Fruit fly (Drosophila melanogaster) whole organism, prepupa: ENCODE measurements around the gene Nup58.

Source experiments
- Blimp-1 ChIP-seq: fragments of 200-800 bp; sonication (Bioruptor generic); optimal IDR thresholded peaks from 3 replicates; lab custom pipeline; 2017; ENCODE audit warnings: missing biosample characterization, missing genetic modification characterization, mild to moderate bottlenecking, moderate library complexity, missing genetic modification reagents
- CG10631 ChIP-seq: fragments of 200-800 bp; sonication (Bioruptor generic); optimal IDR thresholded peaks from 2 replicates; lab custom pipeline; 2016; ENCODE audit warnings: missing biosample characterization, missing genetic modification characterization
- CG10669 ChIP-seq: fragments of 200-800 bp; sonication (Bioruptor generic); optimal IDR thresholded peaks from 3 replicates; lab custom pipeline; 2018; ENCODE audit warnings: missing biosample characterization, mild to moderate bottlenecking, missing genetic modification characterization, moderate library complexity
- CG11294 ChIP-seq: fragments of 200-800 bp; sonication (Bioruptor generic); IDR thresholded peaks from 2 replicates; pipeline ENCODE4 v1.3.6; 2022; ENCODE audit warnings: missing biosample characterization, missing genetic modification characterization
- CG11762 ChIP-seq: fragments of 200-800 bp; sonication (Bioruptor generic); optimal IDR thresholded peaks from 3 replicates; lab custom pipeline; 2016; ENCODE audit warnings: missing biosample characterization, missing genetic modification characterization; ENCODE audit not compliant: insufficient read depth
- CG11902 ChIP-seq: fragments of 200-800 bp; sonication (Bioruptor generic); optimal IDR thresholded peaks from 3 replicates; lab custom pipeline; 2016; ENCODE audit warnings: missing biosample characterization, missing genetic modification characterization
- CG15336 ChIP-seq: fragments of 200-800 bp; sonication (Bioruptor generic); IDR thresholded peaks from 2 replicates; pipeline ENCODE4 v1.3.6; 2022; ENCODE audit warnings: missing biosample characterization, missing genetic modification characterization
- CG1621 ChIP-seq: fragments of 200-800 bp; sonication (Bioruptor generic); optimal IDR thresholded peaks from 3 replicates; lab custom pipeline; 2018; ENCODE audit warnings: missing biosample characterization, mild to moderate bottlenecking, missing genetic modification characterization
- CG16779 ChIP-seq: fragments of 200-800 bp; sonication (Bioruptor generic); optimal IDR thresholded peaks from 3 replicates; lab custom pipeline; 2017; ENCODE audit warnings: missing biosample characterization, mild to moderate bottlenecking, missing genetic modification characterization
- CG3032 ChIP-seq: fragments of 200-800 bp; optimal IDR thresholded peaks from 2 replicates; lab custom pipeline; 2019; ENCODE audit warnings: missing biosample characterization, mild to moderate bottlenecking, missing genetic modification characterization, moderate library complexity
- CG31627 ChIP-seq: fragments of 200-800 bp; sonication (Bioruptor generic); optimal IDR thresholded peaks from 3 replicates; lab custom pipeline; 2016; ENCODE audit warnings: missing biosample characterization, missing genetic modification characterization
- CG34406 ChIP-seq: fragments of 200-800 bp; sonication (Bioruptor generic); optimal IDR thresholded peaks from 3 replicates; lab custom pipeline; 2016; ENCODE audit warnings: missing biosample characterization, missing genetic modification characterization
- CG3919 ChIP-seq: fragments of 200-800 bp; sonication (Bioruptor generic); optimal IDR thresholded peaks from 3 replicates; lab custom pipeline; 2016; ENCODE audit warnings: missing biosample characterization, missing genetic modification characterization
- CG4318 ChIP-seq: fragments of 200-800 bp; sonication (Bioruptor generic); optimal IDR thresholded peaks from 3 replicates; lab custom pipeline; 2017; ENCODE audit warnings: missing biosample characterization, mild to moderate bottlenecking, missing genetic modification characterization
- CG6792 ChIP-seq: fragments of 200-800 bp; sonication (Bioruptor generic); optimal IDR thresholded peaks from 3 replicates; lab custom pipeline; 2016; ENCODE audit warnings: missing biosample characterization, missing genetic modification characterization
- CG6808 ChIP-seq: fragments of 200-800 bp; sonication (Bioruptor generic); optimal IDR thresholded peaks from 3 replicates; lab custom pipeline; 2017; ENCODE audit warnings: missing biosample characterization, missing genetic modification characterization, mild to moderate bottlenecking, moderate library complexity, missing genetic modification reagents
- CG6854 ChIP-seq: fragments of 200-800 bp; sonication (Bioruptor generic); optimal IDR thresholded peaks from 2 replicates; lab custom pipeline; 2017; ENCODE audit warnings: missing biosample characterization, mild to moderate bottlenecking, missing genetic modification characterization
- CG7368 ChIP-seq: fragments of 200-800 bp; sonication (Bioruptor generic); optimal IDR thresholded peaks from 3 replicates; lab custom pipeline; 2016; ENCODE audit warnings: missing biosample characterization, missing genetic modification characterization
- CG8119 ChIP-seq: fragments of 200-800 bp; sonication (Bioruptor generic); IDR thresholded peaks from 3 replicates; pipeline ENCODE4 v1.3.6; 2022; ENCODE audit warnings: missing biosample characterization, missing genetic modification characterization
- CG8319 ChIP-seq: fragments of 200-800 bp; sonication (Bioruptor generic); optimal IDR thresholded peaks from 3 replicates; lab custom pipeline; 2016; ENCODE audit warnings: missing biosample characterization, missing genetic modification characterization
- CG8632 ChIP-seq: fragments of 200-800 bp; sonication (Bioruptor generic); optimal IDR thresholded peaks from 3 replicates; lab custom pipeline; 2016; ENCODE audit warnings: missing biosample characterization, missing genetic modification characterization
- CG9139 ChIP-seq: fragments of 200-800 bp; sonication (Bioruptor generic); optimal IDR thresholded peaks from 3 replicates; lab custom pipeline; 2017; ENCODE audit warnings: missing biosample characterization, mild to moderate bottlenecking, missing genetic modification characterization
- Eip75B ChIP-seq: fragments of 200-800 bp; sonication (Bioruptor generic); optimal IDR thresholded peaks from 3 replicates; lab custom pipeline; 2016; ENCODE audit warnings: missing biosample characterization, missing genetic modification characterization
- Eip78C ChIP-seq: fragments of 200-800 bp; sonication (Bioruptor generic); peaks from one replicate; lab custom pipeline; 2016; ENCODE audit warnings: missing biosample characterization, missing genetic modification characterization
- Eip93F ChIP-seq: fragments of 200-800 bp; sonication (Bioruptor generic); optimal IDR thresholded peaks from 2 replicates; lab custom pipeline; 2016; ENCODE audit warnings: missing biosample characterization, mild to moderate bottlenecking, missing genetic modification characterization
- Ets96B ChIP-seq: fragments of 200-800 bp; optimal IDR thresholded peaks from 2 replicates; lab custom pipeline; 2019; ENCODE audit warnings: missing biosample characterization, mild to moderate bottlenecking, missing genetic modification characterization, moderate library complexity
- Hr38 ChIP-seq: sonication (Bioruptor generic); optimal IDR thresholded peaks from 2 replicates; lab custom pipeline; 2016; ENCODE audit warnings: missing biosample characterization, missing genetic modification characterization
- Hr4 ChIP-seq: fragments of 200-800 bp; sonication (Bioruptor generic); optimal IDR thresholded peaks from 3 replicates; lab custom pipeline; 2016; ENCODE audit warnings: missing biosample characterization, missing genetic modification characterization
- OdsH ChIP-seq: fragments of 200-800 bp; sonication (Bioruptor generic); optimal IDR thresholded peaks from 3 replicates; lab custom pipeline; 2016; ENCODE audit warnings: missing biosample characterization, missing genetic modification characterization
- Smox ChIP-seq: fragments of 200-800 bp; sonication (Bioruptor generic); optimal IDR thresholded peaks from 3 replicates; lab custom pipeline; 2016; ENCODE audit warnings: missing biosample characterization, missing genetic modification characterization
- Sox14 ChIP-seq: fragments of 200-800 bp; sonication (Bioruptor generic); optimal IDR thresholded peaks from 3 replicates; lab custom pipeline; 2016; ENCODE audit warnings: missing biosample characterization, missing genetic modification characterization
- achi ChIP-seq: fragments of 200-800 bp; sonication (Bioruptor generic); optimal IDR thresholded peaks from 3 replicates; lab custom pipeline; 2016; ENCODE audit warnings: missing biosample characterization, missing genetic modification characterization
- acj6 ChIP-seq: fragments of 200-800 bp; sonication (Bioruptor generic); optimal IDR thresholded peaks from 3 replicates; lab custom pipeline; 2016; ENCODE audit warnings: missing biosample characterization, missing genetic modification characterization
- cyc ChIP-seq: fragments of 200-800 bp; sonication (Bioruptor generic); optimal IDR thresholded peaks from 3 replicates; lab custom pipeline; 2016; ENCODE audit warnings: missing biosample characterization, missing genetic modification characterization
- dac ChIP-seq: fragments of 200-800 bp; sonication (Bioruptor generic); optimal IDR thresholded peaks from 2 replicates; lab custom pipeline; 2017; ENCODE audit warnings: missing biosample characterization, mild to moderate bottlenecking, missing genetic modification characterization
- dsx ChIP-seq: fragments of 200-800 bp; optimal IDR thresholded peaks from 3 replicates; lab custom pipeline; 2019; ENCODE audit warnings: missing biosample characterization, mild to moderate bottlenecking, missing genetic modification characterization, moderate library complexity; ENCODE audit not compliant: poor library complexity, severe bottlenecking
- eg ChIP-seq: fragments of 200-800 bp; sonication (Bioruptor generic); IDR thresholded peaks from 3 replicates; pipeline ENCODE4 v1.3.6; 2022; ENCODE audit warnings: missing biosample characterization, missing genetic modification characterization
- esn ChIP-seq: fragments of 200-800 bp; sonication (Bioruptor generic); optimal IDR thresholded peaks from 2 replicates; lab custom pipeline; 2016; ENCODE audit warnings: missing biosample characterization, mild to moderate bottlenecking, missing genetic modification characterization, moderate library complexity
- fd59A ChIP-seq: fragments of 200-800 bp; sonication (Bioruptor generic); optimal IDR thresholded peaks from 2 replicates; lab custom pipeline; 2017; ENCODE audit warnings: missing biosample characterization, mild to moderate bottlenecking, missing genetic modification characterization, missing genetic modification reagents
- lz ChIP-seq: fragments of 200-800 bp; sonication (Bioruptor generic); optimal IDR thresholded peaks from 3 replicates; lab custom pipeline; 2016; ENCODE audit warnings: missing biosample characterization, missing genetic modification characterization
- pdm3 ChIP-seq: fragments of 200-800 bp; sonication (Bioruptor generic); optimal IDR thresholded peaks from 3 replicates; lab custom pipeline; 2016; ENCODE audit warnings: missing biosample characterization, missing genetic modification characterization
- spab ChIP-seq: fragments of 200-800 bp; sonication (Bioruptor generic); optimal IDR thresholded peaks from 2 replicates; lab custom pipeline; 2017; ENCODE audit warnings: missing biosample characterization, mild to moderate bottlenecking, missing genetic modification characterization, missing genetic modification reagents
- ss ChIP-seq, 2 experiments: fragments of 200-800 bp; sonication (Bioruptor generic); optimal IDR thresholded peaks; 2 replicates in 1 of 2; 3 replicates in 1 of 2; lab custom pipeline; 2017 to 2018; ENCODE audit warnings: mild to moderate bottlenecking in 2 of 2, missing biosample characterization in 2 of 2, missing genetic modification characterization in 2 of 2, moderate library complexity in 1 of 2
- svp ChIP-seq: fragments of 200-800 bp; sonication (Bioruptor generic); peaks from one replicate; lab custom pipeline; 2016; ENCODE audit warnings: missing biosample characterization, missing genetic modification characterization
- topi ChIP-seq: fragments of 200-800 bp; sonication (Bioruptor generic); optimal IDR thresholded peaks from 3 replicates; lab custom pipeline; 2016; ENCODE audit warnings: missing biosample characterization, missing genetic modification characterization
- vri ChIP-seq: fragments of 200-800 bp; sonication (Bioruptor generic); optimal IDR thresholded peaks from 3 replicates; lab custom pipeline; 2016; ENCODE audit warnings: missing biosample characterization, mild to moderate bottlenecking, missing genetic modification characterization

The Nup58 gene

DNA sequence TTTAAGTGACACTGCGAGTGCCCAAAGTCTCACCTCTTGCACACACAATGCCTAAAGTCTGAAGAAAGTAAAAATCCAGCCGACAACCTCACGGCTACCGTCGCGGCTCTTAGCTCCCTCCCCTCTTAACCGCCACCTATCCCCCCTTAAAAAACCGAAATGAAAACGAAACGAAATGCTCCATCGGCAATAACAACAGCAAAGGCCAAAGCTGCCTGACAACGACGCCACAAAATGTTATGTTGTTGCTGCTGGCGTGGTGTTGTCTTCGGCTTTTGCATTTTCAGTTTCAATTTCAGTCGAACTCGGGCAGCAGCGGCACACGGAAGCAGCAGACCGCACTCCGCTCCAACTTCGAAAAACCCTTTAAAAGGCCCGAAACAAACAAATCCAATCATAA, 19.9 kb downstream of the Nup58 start, which contains the start of gene CG7432:
CG7432 (plus strand) TSS at position 295 of the 400 bp plus-strand sequence.
- TF ChIP-seq CG8632 (GFP tag; lab: Kevin White, UChicago) (no peak), CG15336 (GFP tag; lab: Robert Waterston, UW) (no peak), Eip93F (GFP tag; lab: Kevin White, UChicago) (no peak), CG10631 (no peak), spab (GFP tag; lab: Kevin White, UChicago) (no peak), Hr4 (GFP tag; lab: Kevin White, UChicago) (no peak), svp (GFP tag; lab: Kevin White, UChicago) (peak; percentile 48), CG34406 (GFP tag; lab: Kevin White, UChicago) (no peak), dsx (GFP tag; lab: Kevin White, UChicago) (no peak), eg (GFP tag; lab: Robert Waterston, UW) (no peak), Smox (GFP tag; lab: Kevin White, UChicago) (no peak), CG7368 (GFP tag; lab: Kevin White, UChicago) (no peak), Blimp-1 (GFP tag; lab: Kevin White, UChicago) (peak; percentile 86), OdsH (GFP tag; lab: Kevin White, UChicago) (no peak), acj6 (GFP tag; lab: Kevin White, UChicago) (no peak), Hr38 (GFP tag; lab: Kevin White, UChicago) (no peak), CG31627 (GFP tag; lab: Kevin White, UChicago) (no peak), CG10669 (no peak), Eip78C (GFP tag; lab: Kevin White, UChicago) (peak; percentile 10), pdm3 (GFP tag; lab: Kevin White, UChicago) (no peak)

DNA sequence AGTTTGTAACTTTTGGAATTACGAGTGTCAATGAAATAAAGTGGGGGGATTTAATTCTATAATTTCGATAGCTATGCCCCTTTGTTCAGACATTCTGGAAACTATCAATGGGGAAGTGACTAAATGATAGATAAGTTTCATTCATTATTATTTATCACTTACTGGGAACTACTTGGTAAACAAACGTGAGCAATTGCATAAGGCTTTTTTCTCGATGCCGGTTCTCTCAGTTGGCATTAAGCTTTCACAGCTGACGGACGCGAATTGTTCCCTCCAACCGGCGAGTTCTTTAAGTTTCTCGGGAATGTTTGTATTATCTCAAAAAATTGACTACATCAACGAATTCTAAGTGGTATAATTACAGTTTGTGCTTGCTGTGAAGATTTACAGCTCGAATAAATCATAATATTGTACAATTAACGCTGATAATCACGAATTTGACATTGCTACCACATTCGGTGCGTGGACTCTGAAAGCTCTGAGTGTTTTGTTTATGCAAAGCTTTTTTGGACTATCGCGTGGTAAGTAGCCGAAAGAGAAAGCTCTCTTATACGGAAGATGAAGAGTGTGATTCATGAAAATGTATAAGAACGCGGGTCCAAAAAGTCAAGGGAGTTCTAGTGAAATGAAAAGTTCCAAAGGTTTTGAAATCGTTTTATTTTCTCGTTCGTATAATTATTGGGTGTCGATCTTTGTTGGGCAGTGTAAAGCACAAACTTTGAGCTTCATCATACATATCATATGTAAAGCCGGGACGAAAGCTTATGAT, 26.6 kb downstream of the Nup58 start, which contains the start of gene Naam:
Naam (plus strand) TSS at position 228 of the 769 bp plus-strand sequence.
- peak; percentile 59 for TF ChIP-seq Ets96B
- TF ChIP-seq CG10669, result peak; percentile 65
- peak; percentile 62 for TF ChIP-seq CG1621
- peak; percentile 16 for TF ChIP-seq CG11902 (GFP tag; lab: Kevin White, UChicago)
- peak; percentile 67 for TF ChIP-seq CG6792 (GFP tag; lab: Kevin White, UChicago)
- peak; percentile 78 for TF ChIP-seq CG31627 (GFP tag; lab: Kevin White, UChicago)
- TF ChIP-seq CG8119 (GFP tag; lab: Robert Waterston, UW), result peak; percentile 79
- TF ChIP-seq Sox14 (GFP tag; lab: Kevin White, UChicago), result peak; percentile 75
- peak; percentile 68 for TF ChIP-seq cyc
- peak; percentile 79 for TF ChIP-seq Smox (GFP tag; lab: Kevin White, UChicago)
- peak; percentile 32 for TF ChIP-seq CG16779
- peak; percentile 22 for TF ChIP-seq CG4318 (GFP tag; lab: Kevin White, UChicago)
- TF ChIP-seq achi (GFP tag; lab: Kevin White, UChicago), result peak; percentile 77
- peak; percentile 69 for TF ChIP-seq dac (GFP tag; lab: Kevin White, UChicago)
- no peak for TF ChIP-seq CG9139
- TF ChIP-seq Eip78C (GFP tag; lab: Kevin White, UChicago), result peak; percentile 94
- peak; percentile 77 for TF ChIP-seq Eip75B
- peak; percentile 72 for TF ChIP-seq topi (GFP tag; lab: Kevin White, UChicago)
- peak; percentile 87 for TF ChIP-seq svp (GFP tag; lab: Kevin White, UChicago)
- peak; percentile 76 for TF ChIP-seq lz
- TF ChIP-seq CG3032 (tag; lab: Kevin White, UChicago), result peak; percentile 46
- TF ChIP-seq Hr38 (GFP tag; lab: Kevin White, UChicago), result no peak
- peak; percentile 70 for TF ChIP-seq vri (GFP tag; lab: Kevin White, UChicago)
- TF ChIP-seq Eip93F (GFP tag; lab: Kevin White, UChicago), result no peak
- TF ChIP-seq esn (GFP tag; lab: Kevin White, UChicago), result peak; percentile 81
- TF ChIP-seq fd59A (GFP tag; lab: Kevin White, UChicago), result no peak
- TF ChIP-seq ss (GFP tag; optimal IDR thresholded peaks at IDR 0.05; lab: Kevin White, UChicago), result peak in 1 of 2 experiments; percentile 6
- TF ChIP-seq CG6808 (GFP tag; lab: Kevin White, UChicago), result peak; percentile 27
- peak; percentile 34; the same call in 1 of the 2 replicates for TF ChIP-seq CG11294 (GFP tag; lab: Robert Waterston, UW)
- TF ChIP-seq CG6854 (GFP tag; lab: Kevin White, UChicago), result no peak
- peak; percentile 74 for TF ChIP-seq OdsH (GFP tag; lab: Kevin White, UChicago)
- peak; percentile 61 for TF ChIP-seq CG10631
- TF ChIP-seq spab (GFP tag; lab: Kevin White, UChicago), result peak; percentile 47
- TF ChIP-seq CG3919 (GFP tag; lab: Kevin White, UChicago), result peak; percentile 84
- peak; percentile 77 for TF ChIP-seq acj6 (GFP tag; lab: Kevin White, UChicago)
- TF ChIP-seq CG11762 (GFP tag; lab: Kevin White, UChicago), result peak; percentile 55
- TF ChIP-seq CG8319 (GFP tag; lab: Kevin White, UChicago), result peak; percentile 57
- peak; percentile 27 for TF ChIP-seq Blimp-1 (GFP tag; lab: Kevin White, UChicago)
